Fruit fly (Drosophila melanogaster): ENCODE data around the gene CG42762.

The CG42762 gene

DNA sequence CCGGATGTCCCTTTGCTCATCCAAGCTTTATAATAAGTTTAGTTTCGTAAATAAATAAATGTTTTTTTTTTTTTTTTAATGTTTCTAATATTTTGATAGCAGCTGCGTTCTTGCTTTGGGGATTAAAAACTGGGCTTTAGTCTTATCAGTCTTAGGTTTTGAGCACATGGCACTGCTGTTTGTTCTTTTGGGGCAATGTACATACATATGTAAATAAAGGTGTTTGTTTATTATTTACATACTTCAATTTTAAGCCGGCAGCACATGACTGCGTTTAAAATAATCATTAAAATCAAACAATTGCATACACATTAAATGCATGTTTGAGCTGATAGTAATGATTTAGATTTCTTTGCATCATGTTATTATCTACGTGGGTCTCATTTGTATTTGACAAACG is 20.4 kb upstream of the CG42762 start (continued):
- TF ChIP-seq CG13775 (GFP tag; optimal IDR thresholded peaks at IDR 0.05) (peak; percentile 52), CG9609 (GFP tag; optimal IDR thresholded peaks at IDR 0.05) (peak; percentile 28), CG10267 (tag; optimal IDR thresholded peaks at IDR 0.05) (peak; percentile 54), Dref (GFP tag; IDR thresholded peaks at IDR 0.05) (no peak), odd (GFP tag; optimal IDR thresholded peaks at IDR 0.05) (peak; percentile 78), CG7928 (GFP tag; optimal IDR thresholded peaks at IDR 0.05) (no peak), NC2α (GFP tag; optimal IDR thresholded peaks at IDR 0.05) (peak; percentile 77), CG2199 (GFP tag; IDR thresholded peaks at IDR 0.05) (peak; percentile 50; the same call in 1 of the 3 replicates), dpn (GFP tag; optimal IDR thresholded peaks at IDR 0.05) (peak; percentile 45 to 58), CG15073 (GFP tag; optimal IDR thresholded peaks at IDR 0.05) (no peak), tio (GFP tag; optimal IDR thresholded peaks at IDR 0.05) (peak; percentile 79), NK7.1 (GFP tag; optimal IDR thresholded peaks at IDR 0.05) (peak; percentile 65), Awh (GFP tag; IDR thresholded peaks at IDR 0.05) (peak; percentile 94), CG8089 (GFP tag; optimal IDR thresholded peaks at IDR 0.05) (peak; percentile 77), CG18262 (tag; optimal IDR thresholded peaks at IDR 0.05) (peak; percentile 81), CG17385 (GFP tag; optimal IDR thresholded peaks at IDR 0.05) (peak; percentile 72), btn (GFP tag; optimal IDR thresholded peaks at IDR 0.05) (peak; percentile 51), CG31441 (GFP tag; IDR thresholded peaks at IDR 0.05) (peak; percentile 87), Lpt (GFP tag; optimal IDR thresholded peaks at IDR 0.05) (no peak), Mad (GFP tag; optimal IDR thresholded peaks at IDR 0.05) (peak; percentile 62), crp (GFP tag; optimal IDR thresholded peaks at IDR 0.05) (peak in 1 of 2 experiments; percentile 19), CG12299 (tag; optimal IDR thresholded peaks at IDR 0.05) (peak; percentile 76), onecut (GFP tag; IDR thresholded peaks at IDR 0.05) (peak; percentile 85), Mes4 (GFP tag; optimal IDR thresholded peaks at IDR 0.05) (peak; percentile 73), CG11247 (GFP tag; IDR thresholded peaks at IDR 0.05) (peak; percentile 59), Asciz (GFP tag; optimal IDR thresholded peaks at IDR 0.05) (peak; percentile 97), abd-A (tag; optimal IDR thresholded peaks at IDR 0.05) (no peak), nerfin-2 (GFP tag; IDR thresholded peaks at IDR 0.05; ENCODE audit: partially characterized antibody) (no peak), ase (GFP tag; IDR thresholded peaks at IDR 0.05) (peak; percentile 24; the same call in 2 of the 3 replicates), fd64A (GFP tag; optimal IDR thresholded peaks at IDR 0.05) (peak; percentile 92), zf30C (GFP tag; optimal IDR thresholded peaks at IDR 0.05) (no peak), pros (GFP tag; optimal IDR thresholded peaks at IDR 0.05) (no peak), Hsf (GFP tag; optimal IDR thresholded peaks at IDR 0.05) (peak; percentile 45), chm (GFP tag; IDR thresholded peaks at IDR 0.05) (peak; percentile 92; the same call in 1 of the 2 replicates), fd96Cb (tag; optimal IDR thresholded peaks at IDR 0.05) (peak; percentile 72), CG11560 (tag; IDR thresholded peaks at IDR 0.05) (no peak), peb (GFP tag; IDR thresholded peaks at IDR 0.05) (0 out of 2 replicates have a peak, but pooled peaks have one; percentile 7), trh (GFP tag; optimal IDR thresholded peaks at IDR 0.05) (peak; percentile 84), shn (GFP tag; optimal IDR thresholded peaks at IDR 0.05) (peak; percentile 5), CG13424 (tag; optimal IDR thresholded peaks at IDR 0.05) (peak; percentile 69), pb (GFP tag; optimal IDR thresholded peaks at IDR 0.05) (no peak), Xrp1 (GFP tag; IDR thresholded peaks at IDR 0.05) (peak; percentile 90), CG10654 (GFP tag; optimal IDR thresholded peaks at IDR 0.05) (peak; percentile 57), CG12104 (GFP tag; optimal IDR thresholded peaks at IDR 0.05) (peak; percentile 86), Opbp (GFP tag; IDR thresholded peaks at IDR 0.05; ENCODE audit: partially characterized antibody) (no peak), CG10209 (GFP tag; optimal IDR thresholded peaks at IDR 0.05) (peak; percentile 89), gem (tag; optimal IDR thresholded peaks at IDR 0.05) (peak; percentile 85), CG6813 (GFP tag; optimal IDR thresholded peaks at IDR 0.05) (peak; percentile 93), Abd-B (GFP tag; optimal IDR thresholded peaks at IDR 0.05) (no peak), gcm (GFP tag; optimal IDR thresholded peaks at IDR 0.05) (peak; percentile 86), CG31388 (GFP tag; optimal IDR thresholded peaks at IDR 0.05) (peak; percentile 7)
